Worm (Caenorhabditis elegans) whole organism, young adult: ENCODE data around the gene kin-18.

ENCODE experiments used
- B0019.2 ChIP-seq: fragments of 200-800 bp; sonication (Bioruptor generic); conservative IDR thresholded peaks from 2 replicates; pipeline ENCODE4 v1.3.6; 2022; ENCODE audit warnings: missing genetic modification reagents, missing genetic modification characterization, missing compliant biosample characterization
- B0035.1 ChIP-seq: sonication (generic microtip); optimal IDR thresholded peaks from 2 replicates; lab custom pipeline; 2016; ENCODE audit warnings: missing genetic modification characterization, mild to moderate bottlenecking, missing compliant biosample characterization, missing genotype, missing genetic modification reagents
- F23B12.7 ChIP-seq: sonication (generic microtip); optimal IDR thresholded peaks from 2 replicates; lab custom pipeline; 2017; ENCODE audit warnings: missing genetic modification characterization, mild to moderate bottlenecking, missing compliant biosample characterization, antibody characterized with exemption, moderate library complexity; ENCODE audit not compliant: insufficient read depth
- F33H1.4 ChIP-seq: fragments of 200-800 bp; sonication (Bioruptor generic); IDR thresholded peaks from 2 replicates; pipeline ENCODE4 v1.3.6; 2022; ENCODE audit warnings: missing genetic modification reagents, missing genetic modification characterization, missing compliant biosample characterization
- F37B4.10 ChIP-seq: fragments of 200-800 bp; sonication (Bioruptor generic); IDR thresholded peaks from 2 replicates; pipeline ENCODE4 v1.3.6; 2022; ENCODE audit warnings: missing genetic modification characterization, missing compliant biosample characterization
- F52B5.7 ChIP-seq: sonication (generic microtip); optimal IDR thresholded peaks from 2 replicates; lab custom pipeline; 2016; ENCODE audit warnings: mild to moderate bottlenecking, missing genetic modification characterization, missing compliant biosample characterization
- F57C9.4 ChIP-seq: sonication (generic microtip); optimal IDR thresholded peaks from 2 replicates; lab custom pipeline; 2017; ENCODE audit warnings: mild to moderate bottlenecking, missing genetic modification characterization, missing compliant biosample characterization
- Y56A3A.18 ChIP-seq: fragments of 200-800 bp; sonication (Bioruptor generic); IDR thresholded peaks from 2 replicates; pipeline ENCODE4 v1.3.6; 2022; ENCODE audit warnings: missing genetic modification reagents, missing genetic modification characterization, missing compliant biosample characterization
- Y67H2A.10 ChIP-seq: fragments of 200-800 bp; sonication (Bioruptor generic); conservative IDR thresholded peaks from 2 replicates; pipeline ENCODE4 v1.3.6; 2022; ENCODE audit warnings: missing genetic modification reagents, missing genetic modification characterization, missing compliant biosample characterization
- Y95B8A.8 ChIP-seq: fragments of 200-800 bp; sonication (Bioruptor generic); IDR thresholded peaks from 2 replicates; pipeline ENCODE4 v1.3.6; 2022; ENCODE audit warnings: missing genetic modification reagents, missing genetic modification characterization, missing compliant biosample characterization
- ZK185.1 ChIP-seq: sonication (generic microtip); optimal IDR thresholded peaks from 2 replicates; lab custom pipeline; 2016; ENCODE audit warnings: mild to moderate bottlenecking, missing genetic modification characterization, missing compliant biosample characterization; ENCODE audit not compliant: poor library complexity, severe bottlenecking
- athp-1 ChIP-seq: sonication (generic microtip); optimal IDR thresholded peaks from 2 replicates; lab custom pipeline; 2017; ENCODE audit warnings: mild to moderate bottlenecking, missing genetic modification characterization, missing compliant biosample characterization
- attf-5 ChIP-seq: fragments of 200-800 bp; sonication (Bioruptor generic); optimal IDR thresholded peaks from 2 replicates; lab custom pipeline; 2018; ENCODE audit warnings: mild to moderate bottlenecking, missing genetic modification characterization, missing compliant biosample characterization
- cebp-1 ChIP-seq, 2 experiments: fragments of 200-800 bp in 1 of 2; sonication (Bioruptor generic) in 1 of 2; sonication (generic microtip) in 1 of 2; IDR thresholded peaks in 1 of 2; optimal IDR thresholded peaks in 1 of 2; 2 replicates each; pipeline versions ENCODE4 v1.3.6 to Lab custom; 2017 to 2022; ENCODE audit warnings: missing compliant biosample characterization in 2 of 2, missing genetic modification characterization in 2 of 2, mild to moderate bottlenecking in 1 of 2, missing genetic modification reagents in 1 of 2, moderate library complexity in 1 of 2
- ceh-100 ChIP-seq: fragments of 200-800 bp; sonication (Bioruptor generic); IDR thresholded peaks from 2 replicates; pipeline ENCODE4 v1.3.6; 2022; ENCODE audit warnings: missing genetic modification reagents, missing genetic modification characterization, missing compliant biosample characterization
- ceh-91 ChIP-seq: fragments of 200-800 bp; sonication (Bioruptor generic); IDR thresholded peaks from 2 replicates; pipeline ENCODE4 v1.3.6; 2022; ENCODE audit warnings: missing genetic modification reagents, missing genetic modification characterization, missing compliant biosample characterization
- dpff-1 ChIP-seq: sonication (generic microtip); optimal IDR thresholded peaks from 2 replicates; lab custom pipeline; 2017; ENCODE audit warnings: mild to moderate bottlenecking, missing genetic modification characterization, missing compliant biosample characterization
- egrh-3 ChIP-seq: fragments of 200-800 bp; sonication (Bioruptor generic); IDR thresholded peaks from 2 replicates; pipeline ENCODE4 v1.3.6; 2022; ENCODE audit warnings: missing genetic modification reagents, missing genetic modification characterization, missing compliant biosample characterization
- ekl-4 ChIP-seq: fragments of 200-800 bp; sonication (Bioruptor generic); IDR thresholded peaks from 2 replicates; pipeline ENCODE4 v1.3.6; 2022; ENCODE audit warnings: missing genetic modification reagents, missing genetic modification characterization, missing compliant biosample characterization
- fkh-3 ChIP-seq: sonication (generic microtip); optimal IDR thresholded peaks from 2 replicates; lab custom pipeline; 2016; ENCODE audit warnings: mild to moderate bottlenecking, missing genetic modification characterization, missing compliant biosample characterization
- him-1 ChIP-seq: sonication (generic microtip); optimal IDR thresholded peaks from 2 replicates; lab custom pipeline; 2016; ENCODE audit warnings: missing genotype, missing genetic modification reagents, missing genetic modification characterization, missing compliant biosample characterization
- hmg-1.2 ChIP-seq: fragments of 200-800 bp; sonication (Bioruptor generic); IDR thresholded peaks from 2 replicates; pipeline ENCODE4 v1.3.6; 2022; ENCODE audit warnings: missing genetic modification reagents, missing genetic modification characterization, missing compliant biosample characterization
- hrde-1 ChIP-seq: sonication (generic microtip); optimal IDR thresholded peaks from 2 replicates; lab custom pipeline; 2016; ENCODE audit warnings: missing genetic modification characterization, mild to moderate bottlenecking, missing compliant biosample characterization, moderate library complexity, missing genotype, missing genetic modification reagents, borderline replicate concordance
- hsf-1 ChIP-seq: fragments of 200-800 bp; sonication (Bioruptor generic); IDR thresholded peaks from 2 replicates; pipeline ENCODE4 v1.3.6; 2022; ENCODE audit warnings: missing genetic modification reagents, missing genetic modification characterization, missing compliant biosample characterization
- let-607 ChIP-seq, 2 experiments: fragments of 200-800 bp in 1 of 2; sonication (Bioruptor generic) in 1 of 2; sonication (generic microtip) in 1 of 2; optimal IDR thresholded peaks; 2 replicates each; lab custom pipeline; 2016 to 2018; ENCODE audit warnings: mild to moderate bottlenecking in 2 of 2, missing compliant biosample characterization in 2 of 2, missing genetic modification characterization in 2 of 2, moderate library complexity in 2 of 2, missing genotype in 1 of 2
- lin-40 ChIP-seq: sonication (generic microtip); optimal IDR thresholded peaks from 2 replicates; lab custom pipeline; 2016; ENCODE audit warnings: missing genetic modification characterization, mild to moderate bottlenecking, missing compliant biosample characterization, missing genotype, missing genetic modification reagents
- madf-8 ChIP-seq: fragments of 200-800 bp; sonication (Bioruptor generic); conservative IDR thresholded peaks from 2 replicates; pipeline ENCODE4 v1.3.6; 2022; ENCODE audit warnings: missing genetic modification reagents, missing genetic modification characterization, missing compliant biosample characterization
- nfya-2 ChIP-seq: fragments of 200-800 bp; sonication (Bioruptor generic); IDR thresholded peaks from 2 replicates; pipeline ENCODE4 v1.3.6; 2022; ENCODE audit warnings: missing genetic modification reagents, missing genetic modification characterization, missing compliant biosample characterization
- nfyb-1 ChIP-seq: fragments of 200-800 bp; sonication (Bioruptor generic); IDR thresholded peaks from 2 replicates; pipeline ENCODE4 v1.3.6; 2022; ENCODE audit warnings: missing genetic modification reagents, missing genetic modification characterization, missing compliant biosample characterization
- nhr-27 ChIP-seq: fragments of 200-800 bp; sonication (Bioruptor generic); optimal IDR thresholded peaks from 2 replicates; lab custom pipeline; 2018; ENCODE audit warnings: mild to moderate bottlenecking, missing genetic modification characterization, moderate library complexity, missing compliant biosample characterization
- nhr-80 ChIP-seq: sonication (generic microtip); optimal IDR thresholded peaks from 2 replicates; lab custom pipeline; 2016; ENCODE audit warnings: missing genetic modification characterization, missing compliant biosample characterization
- pbrm-1 ChIP-seq: fragments of 200-800 bp; sonication (Bioruptor generic); IDR thresholded peaks from 2 replicates; pipeline ENCODE4 v1.3.6; 2022; ENCODE audit warnings: missing genetic modification reagents, missing genetic modification characterization, missing compliant biosample characterization
- rcor-1 ChIP-seq: fragments of 200-800 bp; sonication (Bioruptor generic); IDR thresholded peaks from 2 replicates; pipeline ENCODE4 v1.3.6; 2022; ENCODE audit warnings: missing genetic modification reagents, missing genetic modification characterization, missing compliant biosample characterization
- rpc-1 ChIP-seq, 2 experiments: fragments of 150-350 bp in 1 of 2; sonication (generic microtip) in 1 of 2; optimal IDR thresholded peaks; 2 replicates each; lab custom pipeline; 2014 to 2018; ENCODE audit warnings: missing biosample characterization in 1 of 2, missing genetic modification characterization in 1 of 2, missing genetic modification reagents in 1 of 2, missing genotype in 1 of 2
- sea-2 ChIP-seq: fragments of 200-800 bp; sonication (Bioruptor generic); IDR thresholded peaks from 2 replicates; pipeline ENCODE4 v1.3.6; 2022; ENCODE audit warnings: missing genetic modification characterization, missing compliant biosample characterization
- snpc-3.4 ChIP-seq: sonication (generic microtip); optimal IDR thresholded peaks from 2 replicates; lab custom pipeline; 2017; ENCODE audit warnings: missing genetic modification characterization, mild to moderate bottlenecking, missing compliant biosample characterization, antibody characterized with exemption, moderate library complexity, missing genotype, missing genetic modification reagents
- tlf-1 ChIP-seq: fragments of 200-800 bp; sonication (Bioruptor generic); optimal IDR thresholded peaks from 2 replicates; lab custom pipeline; 2018; ENCODE audit warnings: mild to moderate bottlenecking, missing genetic modification characterization, missing compliant biosample characterization
- unc-62 ChIP-seq: fragments of 150-350 bp; optimal IDR thresholded peaks from 2 replicates; lab custom pipeline; 2014; ENCODE audit warnings: missing biosample characterization, missing genetic modification reagents, missing genetic modification characterization
- ztf-28 ChIP-seq: fragments of 200-800 bp; sonication (Bioruptor generic); IDR thresholded peaks from 2 replicates; pipeline ENCODE4 v1.3.6; 2022; ENCODE audit warnings: missing genetic modification reagents, missing genetic modification characterization, missing compliant biosample characterization

The kin-18 gene

ce11 chrIII:6158642-6159475, 40.4 kb downstream of the kin-18 start, which contains the start of gene nfm-1 (continued):
- TF ChIP-seq F57C9.4 (tag; lab: Kevin White, UChicago) (no peak), attf-5 (GFP tag; lab: Kevin White, UChicago) (peak; percentile 56), athp-1 (tag; lab: Kevin White, UChicago) (peak; percentile 71), hmg-1.2 (GFP tag; lab: Robert Waterston, UW) (peak; percentile 82), rcor-1 (GFP tag; lab: Robert Waterston, UW) (peak; percentile 76), egrh-3 (no peak), Y67H2A.10 (GFP tag; lab: Robert Waterston, UW) (0 out of 2 replicates have a peak, but pooled peaks have one; percentile 18), F37B4.10 (GFP tag; lab: Robert Waterston, UW) (no peak), snpc-3.4 (tag; lab: Kevin White, UChicago) (peak; percentile 57), hsf-1 (GFP tag; lab: Robert Waterston, UW) (no peak; the same call in 1 of the 2 replicates), tlf-1 (GFP tag; lab: Kevin White, UChicago) (peak; percentile 8), F23B12.7 (tag; lab: Kevin White, UChicago) (peak; percentile 50), B0035.1 (tag; lab: Kevin White, UChicago) (no peak), F52B5.7 (tag; lab: Kevin White, UChicago) (peak; percentile 69), ceh-91 (GFP tag; lab: Robert Waterston, UW) (peak; percentile 39; the same call in 1 of the 2 replicates), ceh-100 (peak; percentile 54; the same call in 1 of the 2 replicates), Y56A3A.18 (GFP tag; lab: Robert Waterston, UW) (peak; percentile 72)
- TF ChIP-seq, all 124 proteins: peak for 82

DNA sequence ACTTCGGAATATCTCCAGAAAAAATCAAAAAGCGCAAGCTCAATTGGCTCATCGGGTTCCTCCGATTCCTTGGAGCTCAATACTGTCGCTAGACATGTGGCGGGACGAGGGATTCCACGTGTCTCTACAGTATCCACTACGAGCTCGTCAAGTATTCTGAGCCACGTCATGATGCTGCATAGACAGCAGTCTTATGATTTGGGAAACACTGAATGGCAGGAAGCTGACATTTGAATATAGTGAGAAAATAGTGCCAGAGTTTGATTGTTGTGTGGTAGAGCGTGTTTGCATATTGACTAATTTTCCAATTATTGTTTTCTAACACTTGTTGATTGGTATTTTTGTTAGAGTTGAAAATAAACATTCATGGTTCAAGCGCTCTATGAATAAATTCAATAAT, 45.0 kb downstream of the kin-18 start:
- TF ChIP-seq unc-62 (GFP tag; lab: Kevin White, UChicago) (peak; percentile 52), nhr-80 (peak; percentile 60), let-607 (tag; optimal IDR thresholded peaks at IDR 0.05; lab: Kevin White, UChicago) (peak; percentile 77 to 94), Y95B8A.8 (GFP tag; lab: Robert Waterston, UW) (no peak), hrde-1 (tag; lab: Kevin White, UChicago) (no peak)

- no peak for TF ChIP-seq ztf-28 (GFP tag; lab: Robert Waterston, UW)
- no peak for TF ChIP-seq rcor-1 (GFP tag; lab: Robert Waterston, UW)
- TF ChIP-seq ZK185.1 (tag; lab: Kevin White, UChicago) = peak; percentile 16
- peak; percentile 38; the same call in 1 of the 2 replicates for TF ChIP-seq pbrm-1
- TF ChIP-seq nfyb-1 (GFP tag; lab: Robert Waterston, UW) = 0 out of 2 replicates have a peak, but pooled peaks have one; percentile 46
- no peak for TF ChIP-seq F33H1.4
- peak; percentile 42; the same call in 1 of the 2 replicates for TF ChIP-seq ekl-4 (GFP tag; lab: Robert Waterston, UW)
- TF ChIP-seq dpff-1 (tag; lab: Kevin White, UChicago) = no peak
- TF ChIP-seq F57C9.4 (tag; lab: Kevin White, UChicago) = no peak
- no peak for TF ChIP-seq hmg-1.2 (GFP tag; lab: Robert Waterston, UW)
- peak; percentile 5 for TF ChIP-seq him-1 (tag; lab: Kevin White, UChicago)
- no peak for TF ChIP-seq rpc-1 (optimal IDR thresholded peaks at IDR 0.05; lab: Kevin White, UChicago)
- TF ChIP-seq rpc-1 (tag; optimal IDR thresholded peaks at IDR 0.05; lab: Kevin White, UChicago) = no peak
- TF ChIP-seq fkh-3 (tag; lab: Kevin White, UChicago) = no peak
- no peak for TF ChIP-seq nhr-27
- TF ChIP-seq F52B5.7 (tag; lab: Kevin White, UChicago) = peak; percentile 55
- no peak for TF ChIP-seq B0019.2 (GFP tag; lab: Robert Waterston, UW)
- no peak for TF ChIP-seq cebp-1 (GFP tag; IDR thresholded peaks at IDR 0.05; lab: Robert Waterston, UW)
- peak; percentile 59 for TF ChIP-seq cebp-1 (tag; optimal IDR thresholded peaks at IDR 0.05; lab: Kevin White, UChicago)
- TF ChIP-seq lin-40 (tag; lab: Kevin White, UChicago) = peak; percentile 11
- no peak for TF ChIP-seq nfya-2 (GFP tag; lab: Robert Waterston, UW)
- TF ChIP-seq nhr-80 = no peak
- peak; percentile 47 for TF ChIP-seq tlf-1 (GFP tag; lab: Kevin White, UChicago)
- TF ChIP-seq sea-2 = no peak
- TF ChIP-seq athp-1 (tag; lab: Kevin White, UChicago) = peak; percentile 59
- no peak for TF ChIP-seq madf-8 (GFP tag; lab: Robert Waterston, UW)
- TF ChIP-seq hrde-1 (tag; lab: Kevin White, UChicago) = no peak
These were observed 46.0 kb downstream of the kin-18 start, which contains the start of gene F42A10.9 for ce11 chrIII:6164253-6164971. Gene F42A10.9 (plus strand): TSS chrIII:6164573.
